Worm (Caenorhabditis elegans) whole organism, young adult: Measurements from ENCODE around the gene idpa-2.

Experiments used
- B0019.2 ChIP-seq: fragments of 200-800 bp; sonication (Bioruptor generic); conservative IDR thresholded peaks from 2 replicates; pipeline ENCODE4 v1.3.6; 2022; ENCODE audit warnings: missing genetic modification reagents, missing genetic modification characterization, missing compliant biosample characterization
- B0336.3 ChIP-seq: fragments of 200-800 bp; sonication (Bioruptor generic); IDR thresholded peaks from 2 replicates; pipeline ENCODE4 v1.3.6; 2022; ENCODE audit warnings: missing genetic modification characterization, missing compliant biosample characterization
- C06A6.2 ChIP-seq: fragments of 200-800 bp; sonication (Bioruptor generic); conservative IDR thresholded peaks from 2 replicates; pipeline ENCODE4 v1.3.6; 2022; ENCODE audit warnings: missing genetic modification characterization, missing compliant biosample characterization
- F22D6.2 ChIP-seq: sonication (generic microtip); optimal IDR thresholded peaks from 2 replicates; lab custom pipeline; 2016; ENCODE audit warnings: mild to moderate bottlenecking, missing genetic modification characterization, missing compliant biosample characterization
- Y53F4B.3 ChIP-seq: fragments of 200-800 bp; sonication (Bioruptor generic); IDR thresholded peaks from 2 replicates; pipeline ENCODE4 v1.3.6; 2022; ENCODE audit warnings: missing genetic modification reagents, missing genetic modification characterization, missing compliant biosample characterization
- Y53G8AR.9 ChIP-seq: fragments of 200-800 bp; sonication (Bioruptor generic); conservative IDR thresholded peaks from 2 replicates; pipeline ENCODE4 v1.3.6; 2022; ENCODE audit warnings: missing genetic modification reagents, missing genetic modification characterization, missing compliant biosample characterization
- ZK185.1 ChIP-seq: sonication (generic microtip); optimal IDR thresholded peaks from 2 replicates; lab custom pipeline; 2016; ENCODE audit warnings: mild to moderate bottlenecking, missing genetic modification characterization, missing compliant biosample characterization; ENCODE audit not compliant: poor library complexity, severe bottlenecking
- akir-1 ChIP-seq: fragments of 200-800 bp; sonication (Bioruptor generic); optimal IDR thresholded peaks from 2 replicates; lab custom pipeline; 2018; ENCODE audit warnings: mild to moderate bottlenecking, missing genetic modification characterization, moderate library complexity, missing compliant biosample characterization
- ama-1 ChIP-seq, 3 experiments: fragments of 150-350 bp in 1 of 3; sonication (generic microtip) in 2 of 3; optimal IDR thresholded peaks; 2 replicates each; lab custom pipeline; 2014 to 2018; ENCODE audit warnings: missing biosample characterization in 2 of 3, missing genetic modification characterization in 2 of 3, missing genetic modification reagents in 2 of 3
- cebp-1 ChIP-seq, 2 experiments: fragments of 200-800 bp in 1 of 2; sonication (Bioruptor generic) in 1 of 2; sonication (generic microtip) in 1 of 2; IDR thresholded peaks in 1 of 2; optimal IDR thresholded peaks in 1 of 2; 2 replicates each; pipeline versions ENCODE4 v1.3.6 to Lab custom; 2017 to 2022; ENCODE audit warnings: missing compliant biosample characterization in 2 of 2, missing genetic modification characterization in 2 of 2, mild to moderate bottlenecking in 1 of 2, missing genetic modification reagents in 1 of 2, moderate library complexity in 1 of 2
- ceh-79 ChIP-seq: sonication (generic microtip); optimal IDR thresholded peaks from 2 replicates; lab custom pipeline; 2017; ENCODE audit warnings: mild to moderate bottlenecking, missing genetic modification characterization, missing compliant biosample characterization
- ceh-91 ChIP-seq: fragments of 200-800 bp; sonication (Bioruptor generic); IDR thresholded peaks from 2 replicates; pipeline ENCODE4 v1.3.6; 2022; ENCODE audit warnings: missing genetic modification reagents, missing genetic modification characterization, missing compliant biosample characterization
- chd-7 ChIP-seq: sonication (generic microtip); optimal IDR thresholded peaks from 2 replicates; lab custom pipeline; 2016; ENCODE audit warnings: mild to moderate bottlenecking, missing genetic modification characterization, moderate library complexity, missing compliant biosample characterization
- die-1 ChIP-seq: sonication (generic microtip); optimal IDR thresholded peaks from 2 replicates; lab custom pipeline; 2016; ENCODE audit warnings: missing genotype, mild to moderate bottlenecking, missing genetic modification characterization, missing compliant biosample characterization
- dpl-1 ChIP-seq: fragments of 150-350 bp; optimal IDR thresholded peaks from 2 replicates; lab custom pipeline; 2014; ENCODE audit warnings: missing biosample characterization, missing genetic modification reagents, missing genetic modification characterization
- him-1 ChIP-seq: sonication (generic microtip); optimal IDR thresholded peaks from 2 replicates; lab custom pipeline; 2016; ENCODE audit warnings: missing genotype, missing genetic modification reagents, missing genetic modification characterization, missing compliant biosample characterization
- hmg-1.2 ChIP-seq: fragments of 200-800 bp; sonication (Bioruptor generic); IDR thresholded peaks from 2 replicates; pipeline ENCODE4 v1.3.6; 2022; ENCODE audit warnings: missing genetic modification reagents, missing genetic modification characterization, missing compliant biosample characterization
- hmg-20 ChIP-seq: fragments of 200-800 bp; sonication (Bioruptor generic); IDR thresholded peaks from 2 replicates; pipeline ENCODE4 v1.3.6; 2022; ENCODE audit warnings: missing genetic modification reagents, missing genetic modification characterization, missing compliant biosample characterization
- hrde-1 ChIP-seq: sonication (generic microtip); optimal IDR thresholded peaks from 2 replicates; lab custom pipeline; 2016; ENCODE audit warnings: missing genetic modification characterization, mild to moderate bottlenecking, missing compliant biosample characterization, moderate library complexity, missing genotype, missing genetic modification reagents, borderline replicate concordance
- let-607 ChIP-seq, 2 experiments: fragments of 200-800 bp in 1 of 2; sonication (Bioruptor generic) in 1 of 2; sonication (generic microtip) in 1 of 2; optimal IDR thresholded peaks; 2 replicates each; lab custom pipeline; 2016 to 2018; ENCODE audit warnings: mild to moderate bottlenecking in 2 of 2, missing compliant biosample characterization in 2 of 2, missing genetic modification characterization in 2 of 2, moderate library complexity in 2 of 2, missing genotype in 1 of 2
- lin-26 ChIP-seq: fragments of 200-800 bp; sonication (Bioruptor generic); IDR thresholded peaks from 2 replicates; pipeline ENCODE4 v1.3.6; 2022; ENCODE audit warnings: missing genetic modification reagents, missing genetic modification characterization, missing compliant biosample characterization
- lin-40 ChIP-seq: sonication (generic microtip); optimal IDR thresholded peaks from 2 replicates; lab custom pipeline; 2016; ENCODE audit warnings: missing genetic modification characterization, mild to moderate bottlenecking, missing compliant biosample characterization, missing genotype, missing genetic modification reagents
- lsy-27 ChIP-seq: sonication (generic microtip); optimal IDR thresholded peaks from 2 replicates; lab custom pipeline; 2017; ENCODE audit warnings: missing genetic modification characterization, mild to moderate bottlenecking, missing compliant biosample characterization, antibody characterized with exemption, missing genotype, borderline replicate concordance; ENCODE audit not compliant: insufficient read depth
- madf-10 ChIP-seq: sonication (generic microtip); optimal IDR thresholded peaks from 2 replicates; lab custom pipeline; 2016; ENCODE audit warnings: mild to moderate bottlenecking, missing genetic modification characterization, missing compliant biosample characterization
- madf-3 ChIP-seq: fragments of 200-800 bp; sonication (Bioruptor generic); IDR thresholded peaks from 2 replicates; pipeline ENCODE4 v1.3.6; 2022; ENCODE audit warnings: missing genetic modification reagents, missing genetic modification characterization, missing compliant biosample characterization
- madf-8 ChIP-seq: fragments of 200-800 bp; sonication (Bioruptor generic); conservative IDR thresholded peaks from 2 replicates; pipeline ENCODE4 v1.3.6; 2022; ENCODE audit warnings: missing genetic modification reagents, missing genetic modification characterization, missing compliant biosample characterization
- mes-4 ChIP-seq: sonication (generic microtip); optimal IDR thresholded peaks from 2 replicates; lab custom pipeline; 2016; ENCODE audit warnings: missing genotype, missing genetic modification characterization, missing compliant biosample characterization
- nfyb-1 ChIP-seq: fragments of 200-800 bp; sonication (Bioruptor generic); IDR thresholded peaks from 2 replicates; pipeline ENCODE4 v1.3.6; 2022; ENCODE audit warnings: missing genetic modification reagents, missing genetic modification characterization, missing compliant biosample characterization
- nhr-120 ChIP-seq: fragments of 200-800 bp; sonication (Bioruptor generic); IDR thresholded peaks from 2 replicates; pipeline ENCODE4 v1.3.6; 2022; ENCODE audit warnings: missing genetic modification characterization, missing compliant biosample characterization
- nhr-80 ChIP-seq: sonication (generic microtip); optimal IDR thresholded peaks from 2 replicates; lab custom pipeline; 2016; ENCODE audit warnings: missing genetic modification characterization, missing compliant biosample characterization
- sea-2 ChIP-seq: fragments of 200-800 bp; sonication (Bioruptor generic); IDR thresholded peaks from 2 replicates; pipeline ENCODE4 v1.3.6; 2022; ENCODE audit warnings: missing genetic modification characterization, missing compliant biosample characterization
- snpc-3.4 ChIP-seq: sonication (generic microtip); optimal IDR thresholded peaks from 2 replicates; lab custom pipeline; 2017; ENCODE audit warnings: missing genetic modification characterization, mild to moderate bottlenecking, missing compliant biosample characterization, antibody characterized with exemption, moderate library complexity, missing genotype, missing genetic modification reagents
- tbp1 ChIP-seq: fragments of 200-800 bp; sonication (Bioruptor generic); optimal IDR thresholded peaks from 2 replicates; lab custom pipeline; 2018; ENCODE audit warnings: mild to moderate bottlenecking, missing genetic modification characterization, missing compliant biosample characterization
- tbx-9 ChIP-seq: sonication (generic microtip); optimal IDR thresholded peaks from 2 replicates; lab custom pipeline; 2016; ENCODE audit warnings: borderline replicate concordance, missing genetic modification characterization, inconsistent platforms, missing compliant biosample characterization
- unc-62 ChIP-seq: fragments of 150-350 bp; optimal IDR thresholded peaks from 2 replicates; lab custom pipeline; 2014; ENCODE audit warnings: missing biosample characterization, missing genetic modification reagents, missing genetic modification characterization
- xnd-1 ChIP-seq: sonication (generic microtip); optimal IDR thresholded peaks from 2 replicates; lab custom pipeline; 2016; ENCODE audit warnings: missing genotype, missing genetic modification reagents, missing genetic modification characterization, missing compliant biosample characterization
- ztf-18 ChIP-seq: sonication (generic microtip); optimal IDR thresholded peaks from 2 replicates; lab custom pipeline; 2016; ENCODE audit warnings: missing genotype, mild to moderate bottlenecking, missing genetic modification characterization, missing compliant biosample characterization
- ztf-26 ChIP-seq: sonication (generic microtip); optimal IDR thresholded peaks from 2 replicates; lab custom pipeline; 2017; ENCODE audit warnings: missing genetic modification characterization, missing compliant biosample characterization
- ztf-6 ChIP-seq: fragments of 200-800 bp; sonication (Bioruptor generic); IDR thresholded peaks from 2 replicates; pipeline ENCODE4 v1.3.6; 2022; ENCODE audit warnings: missing genetic modification reagents, missing genetic modification characterization, missing compliant biosample characterization

Gene idpa-2

DNA sequence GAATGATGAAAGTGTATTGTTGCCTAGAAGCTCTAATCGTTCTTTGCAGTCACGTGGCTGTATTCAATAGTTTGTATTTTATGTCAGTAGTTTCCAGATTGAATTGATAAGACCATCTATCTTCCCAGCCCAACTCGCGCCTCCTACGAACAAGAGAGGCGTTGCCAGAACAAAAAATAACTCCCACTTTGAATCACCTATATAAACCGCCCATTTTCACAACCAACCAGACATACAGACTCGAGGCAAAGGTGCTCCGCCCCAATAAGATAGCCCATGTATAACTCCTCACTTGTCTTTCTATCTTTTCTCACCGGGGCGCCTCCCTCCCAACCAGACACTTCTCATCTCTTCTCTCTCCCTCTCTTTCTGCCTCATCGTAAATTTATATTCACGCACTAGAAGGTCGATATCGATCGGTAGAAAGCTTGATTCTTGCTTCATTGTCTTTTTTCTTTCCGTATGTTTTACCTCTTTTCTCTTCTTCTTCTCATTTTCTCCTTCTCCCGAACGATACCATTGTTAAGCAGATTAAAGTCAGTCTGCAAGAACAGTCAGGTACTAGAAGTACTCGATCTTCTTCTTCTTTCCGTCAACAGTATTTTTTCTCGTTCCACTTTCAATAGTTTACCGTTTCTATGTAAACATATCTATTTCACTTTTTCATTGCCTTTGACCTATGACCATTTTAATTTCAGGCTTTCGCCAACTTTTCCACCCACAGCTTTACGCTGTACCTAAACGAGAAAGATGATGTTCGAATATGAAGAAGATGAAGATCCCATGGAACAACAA, 49.0 kb downstream of the idpa-2 start, which contains the start of gene mak-1:
mak-1 (plus strand) TSS at position 693 of the 795 bp plus-strand sequence.
- TF ChIP-seq nhr-80 (tag; lab: Kevin White, UChicago) = peak; percentile 31
- TF ChIP-seq Y53G8AR.9 (GFP tag; lab: Robert Waterston, UW) = no peak
- peak; percentile 10 for TF ChIP-seq tbp1 (GFP tag; lab: Kevin White, UChicago)
- TF ChIP-seq let-607 (tag; optimal IDR thresholded peaks at IDR 0.05; lab: Kevin White, UChicago) = peak in 1 of 2 experiments; percentile 29
- TF ChIP-seq Y53F4B.3 (GFP tag; lab: Robert Waterston, UW) = no peak
- TF ChIP-seq hmg-1.2 = peak; percentile 16; the same call in 1 of the 2 replicates
- TF ChIP-seq cebp-1 (GFP tag; IDR thresholded peaks at IDR 0.05; lab: Robert Waterston, UW) = no peak
- peak; percentile 56 for TF ChIP-seq cebp-1 (tag; optimal IDR thresholded peaks at IDR 0.05; lab: Kevin White, UChicago)
- peak; percentile 65 for TF ChIP-seq lin-40 (tag; lab: Kevin White, UChicago)
- TF ChIP-seq C06A6.2 (GFP tag; lab: Robert Waterston, UW) = peak; percentile 32; the same call in 1 of the 2 replicates
- TF ChIP-seq hmg-20 (GFP tag; lab: Robert Waterston, UW) = no peak
- TF ChIP-seq lin-26 (GFP tag; lab: Robert Waterston, UW) = 0 out of 2 replicates have a peak, but pooled peaks have one; percentile 29
- peak; percentile 87 for TF ChIP-seq ama-1 (optimal IDR thresholded peaks at IDR 0.05; lab: Kevin White, UChicago)
- no peak for TF ChIP-seq ama-1 (GFP tag; optimal IDR thresholded peaks at IDR 0.05; lab: Kevin White, UChicago)
- no peak for TF ChIP-seq unc-62 (GFP tag; lab: Kevin White, UChicago)
- TF ChIP-seq madf-8 = no peak
- peak; percentile 22 for TF ChIP-seq ztf-26 (tag; lab: Kevin White, UChicago)
- TF ChIP-seq, all 124 proteins: peak for 10

DNA sequence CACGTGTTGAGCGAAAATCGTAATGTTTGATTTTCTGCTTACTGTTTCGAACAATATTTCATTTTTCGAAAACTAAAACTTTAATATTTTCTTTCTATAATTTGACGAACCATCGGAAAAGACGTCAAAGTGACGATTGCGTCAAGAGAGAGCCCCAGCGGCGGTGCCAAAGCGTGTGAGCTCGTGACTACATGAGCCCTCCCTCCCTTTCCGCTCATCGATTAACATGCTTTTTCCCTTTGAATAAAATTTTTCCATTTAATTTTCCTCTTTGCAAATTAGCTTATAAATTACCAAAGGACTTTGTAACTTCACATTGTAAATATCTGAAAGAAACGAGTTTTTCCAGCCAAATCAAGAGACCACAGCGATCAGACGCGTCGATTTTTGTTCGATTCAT, 49.6 kb downstream of the idpa-2 start:
- TF ChIP-seq ztf-18 (tag; lab: Kevin White, UChicago) (peak; percentile 41), nfyb-1 (GFP tag; lab: Robert Waterston, UW) (no peak), snpc-3.4 (tag; lab: Kevin White, UChicago) (peak; percentile 2)

DNA sequence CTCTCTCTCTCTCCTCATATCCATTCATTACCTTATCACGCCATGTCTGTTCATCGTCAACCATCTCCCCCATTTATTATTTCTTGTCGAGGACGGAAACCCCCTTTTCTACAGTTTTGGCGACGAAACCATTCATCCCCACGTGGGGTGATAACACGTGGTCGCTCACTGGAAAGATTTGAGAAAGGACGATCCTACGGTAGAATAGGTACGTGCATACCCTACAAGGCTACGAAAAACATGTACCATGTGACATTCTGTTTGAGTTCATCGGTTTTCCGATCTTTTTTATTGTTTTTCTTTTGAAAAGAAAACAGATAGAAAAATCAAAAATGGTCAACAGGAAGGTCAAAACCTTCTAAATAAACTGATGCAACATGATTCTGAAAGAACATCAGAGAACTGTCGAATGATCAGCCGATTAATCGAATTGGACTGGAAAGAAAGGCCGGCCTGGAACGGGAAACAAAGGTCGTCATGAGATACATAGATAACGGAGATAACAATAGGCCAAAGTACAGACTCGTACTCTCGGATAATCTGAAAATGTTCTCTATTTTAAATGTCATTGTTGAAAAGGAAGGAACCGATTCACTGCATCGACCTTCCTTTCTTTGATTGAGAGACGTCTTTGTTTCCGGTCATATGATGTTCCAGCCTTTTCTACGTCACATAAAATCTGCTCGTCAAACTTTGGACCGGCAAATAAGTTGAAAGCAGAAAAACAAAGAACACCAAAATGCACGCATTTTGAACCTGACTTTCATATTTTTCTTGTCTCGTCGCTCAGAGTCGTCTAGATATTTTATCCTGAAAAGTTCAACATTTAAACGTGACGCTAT, 50.3 kb downstream of the idpa-2 start:
- TF ChIP-seq nhr-120 (GFP tag; lab: Robert Waterston, UW) (no peak), sea-2 (GFP tag; lab: Robert Waterston, UW) (no peak), F22D6.2 (tag; lab: Kevin White, UChicago) (peak; percentile 45), ceh-91 (GFP tag; lab: Robert Waterston, UW) (no peak), tbx-9 (tag; lab: Kevin White, UChicago) (no peak), B0336.3 (GFP tag; lab: Robert Waterston, UW) (peak; percentile 62), hrde-1 (no peak), ztf-6 (GFP tag; lab: Robert Waterston, UW) (no peak), xnd-1 (tag; lab: Kevin White, UChicago) (no peak), die-1 (peak; percentile 39), ZK185.1 (tag; lab: Kevin White, UChicago) (no peak), ceh-79 (tag; lab: Kevin White, UChicago) (no peak), him-1 (tag; lab: Kevin White, UChicago) (no peak), chd-7 (peak; percentile 67), mes-4 (no peak), nhr-80 (tag; lab: Kevin White, UChicago) (peak; percentile 16), unc-62 (GFP tag; lab: Kevin White, UChicago) (no peak), madf-3 (GFP tag; lab: Robert Waterston, UW) (0 out of 2 replicates have a peak, but pooled peaks have one; percentile 21), hmg-1.2 (no peak), madf-10 (tag; lab: Kevin White, UChicago) (no peak), B0019.2 (GFP tag; lab: Robert Waterston, UW) (no peak), akir-1 (GFP tag; lab: Kevin White, UChicago) (no peak), C06A6.2 (GFP tag; lab: Robert Waterston, UW) (peak; percentile 70), lin-26 (GFP tag; lab: Robert Waterston, UW) (peak; percentile 75), dpl-1 (no peak), lsy-27 (tag; lab: Kevin White, UChicago) (no peak)
